Worm (Caenorhabditis elegans): ENCODE results near the gene dpy-9.

DNA sequence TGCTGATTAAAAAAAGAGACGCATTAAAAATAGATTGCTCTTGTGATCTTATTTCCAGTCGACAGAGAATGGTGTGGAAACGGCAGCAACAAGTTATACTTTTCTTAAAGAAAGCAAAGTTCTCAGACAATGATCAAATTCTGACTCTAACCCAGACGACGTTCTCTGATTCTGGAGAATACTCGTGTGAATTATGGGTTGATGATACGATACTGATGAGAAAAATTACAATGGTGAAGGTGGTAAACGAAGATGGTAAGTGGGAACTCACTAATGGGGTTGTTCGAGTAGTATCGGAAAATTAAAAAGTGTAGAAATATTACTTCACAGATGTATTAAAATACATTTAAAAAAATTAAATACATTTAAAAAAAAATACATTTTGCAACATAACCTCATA lies 19.3 kb upstream of the dpy-9 start:
- TF ChIP-seq C34F6.9 (tag; optimal IDR thresholded peaks at IDR 0.05) (no peak), ceh-82 (tag; optimal IDR thresholded peaks at IDR 0.05) (no peak), nhr-11 (tag; optimal IDR thresholded peaks at IDR 0.05) (no peak), elt-3 (tag; optimal IDR thresholded peaks at IDR 0.05) (no peak), unc-55 (GFP tag; optimal IDR thresholded peaks at IDR 0.05) (no peak), sma-3 (GFP tag; optimal IDR thresholded peaks at IDR 0.05) (no peak), ama-1 (optimal IDR thresholded peaks at IDR 0.05) (no peak), mdl-1 (tag; optimal IDR thresholded peaks at IDR 0.05) (no peak), aly-2 (tag; optimal IDR thresholded peaks at IDR 0.05) (no peak)
